Fruit fly (Drosophila melanogaster) whole organism, pupa: ENCODE results near the gene CG11885.

ENCODE experiments used
- CG10348 ChIP-seq: fragments of 200-800 bp; sonication (Bioruptor generic); IDR thresholded peaks from 2 replicates; pipeline ENCODE4 v1.3.6; 2022; ENCODE audit warnings: missing biosample characterization, missing genetic modification characterization
- CG12605 ChIP-seq: fragments of 200-800 bp; sonication (Bioruptor generic); IDR thresholded peaks from 2 replicates; pipeline ENCODE4 v1.3.6; 2022; ENCODE audit warnings: missing biosample characterization, missing genetic modification characterization
- CG13204 ChIP-seq: fragments of 200-800 bp; sonication (Bioruptor generic); optimal IDR thresholded peaks from 2 replicates; lab custom pipeline; 2018; ENCODE audit warnings: missing biosample characterization, mild to moderate bottlenecking, missing genetic modification characterization, moderate library complexity
- CG14655 ChIP-seq: fragments of 200-800 bp; sonication (Bioruptor generic); optimal IDR thresholded peaks from 3 replicates; lab custom pipeline; 2017; ENCODE audit warnings: mild to moderate bottlenecking, missing biosample characterization, missing genetic modification reagents, missing genetic modification characterization
- CG15710 ChIP-seq: fragments of 200-800 bp; sonication (Bioruptor generic); optimal IDR thresholded peaks from 2 replicates; lab custom pipeline; 2018; ENCODE audit warnings: missing biosample characterization, mild to moderate bottlenecking, missing genetic modification characterization, moderate library complexity
- CG17806 ChIP-seq: fragments of 200-800 bp; sonication (Bioruptor generic); optimal IDR thresholded peaks from 2 replicates; lab custom pipeline; 2018; ENCODE audit warnings: missing biosample characterization, mild to moderate bottlenecking, missing genetic modification characterization, moderate library complexity
- CG32121 ChIP-seq: fragments of 200-800 bp; sonication (Bioruptor generic); IDR thresholded peaks from 2 replicates; pipeline ENCODE4 v1.3.6; 2022; ENCODE audit warnings: missing biosample characterization, missing genetic modification characterization
- CG34367 ChIP-seq: fragments of 200-800 bp; sonication (Bioruptor generic); optimal IDR thresholded peaks from 2 replicates; lab custom pipeline; 2018; ENCODE audit warnings: missing biosample characterization, mild to moderate bottlenecking, missing genetic modification characterization
- CG4496 ChIP-seq: fragments of 200-800 bp; sonication (Bioruptor generic); IDR thresholded peaks from 3 replicates; pipeline ENCODE4 v1.3.6; 2022; ENCODE audit warnings: missing biosample characterization, missing genetic modification characterization
- CG8159 ChIP-seq: fragments of 200-800 bp; sonication (Bioruptor generic); optimal IDR thresholded peaks from 3 replicates; lab custom pipeline; 2018; ENCODE audit warnings: missing biosample characterization, mild to moderate bottlenecking, missing genetic modification characterization, moderate library complexity
- CG8301 ChIP-seq: fragments of 200-800 bp; sonication (Bioruptor generic); optimal IDR thresholded peaks from 2 replicates; lab custom pipeline; 2018; ENCODE audit warnings: missing biosample characterization, mild to moderate bottlenecking, missing genetic modification characterization
- CG9948 ChIP-seq: fragments of 200-800 bp; sonication (Bioruptor generic); optimal IDR thresholded peaks from 2 replicates; lab custom pipeline; 2018; ENCODE audit warnings: missing biosample characterization, mild to moderate bottlenecking, missing genetic modification characterization, moderate library complexity
- D1 ChIP-seq: fragments of 200-800 bp; sonication (Bioruptor generic); optimal IDR thresholded peaks from 2 replicates; lab custom pipeline; 2018; ENCODE audit warnings: missing biosample characterization, mild to moderate bottlenecking, missing genetic modification characterization, moderate library complexity
- EcR ChIP-seq: fragments of 200-800 bp; sonication (Bioruptor generic); optimal IDR thresholded peaks from 3 replicates; lab custom pipeline; 2019; ENCODE audit warnings: missing biosample characterization, missing genetic modification characterization, mild to moderate bottlenecking, moderate library complexity, missing genetic modification reagents
- Ets98B ChIP-seq: fragments of 200-800 bp; sonication (Bioruptor generic); IDR thresholded peaks from 2 replicates; pipeline ENCODE4 v1.3.6; 2022; ENCODE audit warnings: missing biosample characterization, missing genetic modification characterization
- Pif1A ChIP-seq: fragments of 200-800 bp; sonication (Bioruptor generic); optimal IDR thresholded peaks from 3 replicates; lab custom pipeline; 2016; ENCODE audit warnings: missing biosample characterization, missing genetic modification characterization
- Pif1B ChIP-seq: fragments of 200-800 bp; sonication (Bioruptor generic); optimal IDR thresholded peaks from 3 replicates; lab custom pipeline; 2016; ENCODE audit warnings: missing biosample characterization, missing genetic modification characterization
- Snoo ChIP-seq: fragments of 200-800 bp; sonication (Bioruptor generic); optimal IDR thresholded peaks from 3 replicates; lab custom pipeline; 2017; ENCODE audit warnings: missing biosample characterization, mild to moderate bottlenecking, missing genetic modification characterization, inconsistent platforms
- fd96Ca ChIP-seq: fragments of 200-800 bp; sonication (Bioruptor generic); IDR thresholded peaks from 3 replicates; pipeline ENCODE4 v1.3.6; 2022; ENCODE audit warnings: missing biosample characterization, missing genetic modification characterization
- gl ChIP-seq: fragments of 200-800 bp; sonication (Bioruptor generic); optimal IDR thresholded peaks from 2 replicates; lab custom pipeline; 2018; ENCODE audit warnings: missing biosample characterization, mild to moderate bottlenecking, missing genetic modification characterization
- rn ChIP-seq: fragments of 200-800 bp; sonication (Bioruptor generic); IDR thresholded peaks from 2 replicates; pipeline ENCODE4 v1.3.6; 2022; ENCODE audit warnings: missing biosample characterization, missing genetic modification characterization

Gene CG11885

dm6 chr2L:414593-415399 is 6.5 kb downstream of the CG11885 start, which contains the start of the genes AP-2alpha and ebi:
TSS of gene AP-2alpha (minus strand) at chr2L:414777.
TSS of gene ebi (plus strand) at chr2L:415067.
- TF ChIP-seq Ets98B (GFP tag; lab: Robert Waterston, UW) (no peak; the same call in 1 of the 2 replicates), EcR (GFP tag; lab: Kevin White, UChicago) (no peak), CG32121 (GFP tag; lab: Robert Waterston, UW) (peak; percentile 64), CG10348 (no peak), Snoo (peak; percentile 80), CG8159 (tag; lab: Kevin White, UChicago) (peak; percentile 79), CG4496 (peak; percentile 75), fd96Ca (GFP tag; lab: Robert Waterston, UW) (peak; percentile 88), CG13204 (GFP tag; lab: Kevin White, UChicago) (no peak), gl (tag; lab: Kevin White, UChicago) (no peak), CG17806 (tag; lab: Kevin White, UChicago) (peak; percentile 58), Pif1A (GFP tag; lab: Kevin White, UChicago) (peak; percentile 80), D1 (tag; lab: Kevin White, UChicago) (no peak), CG14655 (peak; percentile 79), CG8301 (tag; lab: Kevin White, UChicago) (peak; percentile 68), CG15710 (tag; lab: Kevin White, UChicago) (peak; percentile 87), CG9948 (tag; lab: Kevin White, UChicago) (peak; percentile 77), rn (GFP tag; lab: Robert Waterston, UW) (peak; percentile 62; the same call in 1 of the 2 replicates), CG34367 (tag; lab: Kevin White, UChicago) (peak; percentile 73), CG12605 (GFP tag; lab: Robert Waterston, UW) (no peak; the same call in 1 of the 2 replicates), Pif1B (GFP tag; lab: Kevin White, UChicago) (peak; percentile 44)
- TF ChIP-seq, all 21 proteins: peak for 14

DNA sequence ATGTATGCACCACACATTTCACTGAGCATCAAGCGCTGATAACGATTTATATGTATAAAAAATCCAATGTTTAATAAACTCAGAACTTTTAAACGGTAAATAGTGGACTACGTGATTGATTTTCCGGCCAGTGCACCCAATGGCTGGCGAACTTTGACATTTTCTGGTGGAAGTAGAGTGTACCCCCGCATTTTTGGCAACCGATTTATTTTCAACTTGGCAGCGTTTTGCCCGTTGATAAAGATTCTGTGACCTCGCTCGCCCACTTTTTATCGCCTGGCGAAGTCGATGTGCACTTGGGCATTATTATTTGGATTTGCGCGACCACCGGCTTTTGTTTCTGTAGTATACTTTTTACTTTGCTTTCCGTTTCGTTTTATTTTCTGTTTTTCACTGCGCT is 7.4 kb downstream of the CG11885 start:
- TF ChIP-seq EcR (GFP tag; lab: Kevin White, UChicago) (no peak), CG17806 (tag; lab: Kevin White, UChicago) (no peak)

DNA sequence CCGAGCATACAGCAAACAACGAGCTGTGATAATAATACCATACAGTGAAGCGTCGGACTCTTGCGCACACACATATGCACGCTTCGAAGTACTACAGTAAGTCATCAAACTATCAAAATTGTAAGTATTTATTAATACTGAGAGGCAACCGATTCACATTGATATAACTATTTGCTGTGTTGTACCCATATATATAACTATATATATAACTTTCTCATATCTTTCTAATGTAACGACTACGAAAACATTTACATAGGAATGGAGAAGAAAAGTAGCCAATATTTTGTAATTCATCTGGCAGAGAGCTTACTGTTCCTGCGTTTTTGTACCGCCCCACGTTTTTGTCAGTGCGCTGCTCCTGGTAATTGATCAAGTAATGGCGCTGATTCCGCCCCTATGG is 8.3 kb downstream of the CG11885 start:
- TF ChIP-seq CG17806 (tag; lab: Kevin White, UChicago): peak; percentile 25
- TF ChIP-seq CG9948 (tag; lab: Kevin White, UChicago): peak; percentile 28
- TF ChIP-seq CG10348: no peak
- peak; percentile 26; the same call in 1 of the 3 replicates for TF ChIP-seq CG4496
- no peak for TF ChIP-seq CG32121 (GFP tag; lab: Robert Waterston, UW)
- TF ChIP-seq CG13204 (GFP tag; lab: Kevin White, UChicago): no peak

- TF ChIP-seq CG12605 (GFP tag; lab: Robert Waterston, UW): no peak
- no peak for TF ChIP-seq CG9948 (tag; lab: Kevin White, UChicago)
- no peak for TF ChIP-seq CG34367 (tag; lab: Kevin White, UChicago)
- TF ChIP-seq CG4496: no peak
- no peak for TF ChIP-seq CG14655
- TF ChIP-seq CG10348: no peak
- no peak for TF ChIP-seq Pif1B (GFP tag; lab: Kevin White, UChicago)
- no peak for TF ChIP-seq EcR (GFP tag; lab: Kevin White, UChicago)
Measured at dm6 chr2L:403627-404575, 17.3 kb downstream of the CG11885 start, which contains the start of gene Polr1B. TSS of gene Polr1B (plus strand) at chr2L:404285.

DNA sequence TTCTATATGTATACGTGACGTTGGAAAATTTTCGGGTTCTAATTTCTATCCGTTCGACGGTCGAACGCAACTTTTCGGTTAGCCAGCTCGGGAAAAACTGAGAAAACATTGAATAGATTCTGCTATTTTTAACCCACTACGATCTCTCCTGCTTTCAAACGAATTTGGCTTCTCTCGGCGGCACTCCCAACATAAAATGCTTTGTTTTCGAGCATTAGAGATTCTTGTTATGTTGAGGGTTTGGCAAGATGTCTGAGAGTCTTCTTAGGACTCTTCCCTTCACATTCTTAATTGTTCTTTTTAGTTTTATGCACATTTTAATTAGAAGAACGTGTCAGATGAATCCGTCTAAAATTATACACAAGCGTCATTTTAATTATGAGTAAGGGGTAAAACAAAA is 19.2 kb downstream of the CG11885 start, which contains the start of gene CG4213:
Gene CG4213 (minus strand): TSS at position 101 of the 400 bp plus-strand sequence.
- TF ChIP-seq CG32121 (GFP tag; lab: Robert Waterston, UW) (no peak), Pif1B (GFP tag; lab: Kevin White, UChicago) (no peak), CG13204 (GFP tag; lab: Kevin White, UChicago) (no peak)
